Fruit fly (Drosophila melanogaster) whole organism, pupa: ENCODE measurements around the gene CG10011.

Source experiments
- CG10348 ChIP-seq: fragments of 200-800 bp; sonication (Bioruptor generic); IDR thresholded peaks from 2 replicates; pipeline ENCODE4 v1.3.6; 2022; ENCODE audit warnings: missing biosample characterization, missing genetic modification characterization
- CG12605 ChIP-seq: fragments of 200-800 bp; sonication (Bioruptor generic); IDR thresholded peaks from 2 replicates; pipeline ENCODE4 v1.3.6; 2022; ENCODE audit warnings: missing biosample characterization, missing genetic modification characterization
- CG15710 ChIP-seq: fragments of 200-800 bp; sonication (Bioruptor generic); optimal IDR thresholded peaks from 2 replicates; lab custom pipeline; 2018; ENCODE audit warnings: missing biosample characterization, mild to moderate bottlenecking, missing genetic modification characterization, moderate library complexity
- CG4496 ChIP-seq: fragments of 200-800 bp; sonication (Bioruptor generic); IDR thresholded peaks from 3 replicates; pipeline ENCODE4 v1.3.6; 2022; ENCODE audit warnings: missing biosample characterization, missing genetic modification characterization
- CG8159 ChIP-seq: fragments of 200-800 bp; sonication (Bioruptor generic); optimal IDR thresholded peaks from 3 replicates; lab custom pipeline; 2018; ENCODE audit warnings: missing biosample characterization, mild to moderate bottlenecking, missing genetic modification characterization, moderate library complexity
- CG8301 ChIP-seq: fragments of 200-800 bp; sonication (Bioruptor generic); optimal IDR thresholded peaks from 2 replicates; lab custom pipeline; 2018; ENCODE audit warnings: missing biosample characterization, mild to moderate bottlenecking, missing genetic modification characterization
- D1 ChIP-seq: fragments of 200-800 bp; sonication (Bioruptor generic); optimal IDR thresholded peaks from 2 replicates; lab custom pipeline; 2018; ENCODE audit warnings: missing biosample characterization, mild to moderate bottlenecking, missing genetic modification characterization, moderate library complexity
- EcR ChIP-seq: fragments of 200-800 bp; sonication (Bioruptor generic); optimal IDR thresholded peaks from 3 replicates; lab custom pipeline; 2019; ENCODE audit warnings: missing biosample characterization, missing genetic modification characterization, mild to moderate bottlenecking, moderate library complexity, missing genetic modification reagents
- Pif1A ChIP-seq: fragments of 200-800 bp; sonication (Bioruptor generic); optimal IDR thresholded peaks from 3 replicates; lab custom pipeline; 2016; ENCODE audit warnings: missing biosample characterization, missing genetic modification characterization
- Snoo ChIP-seq: fragments of 200-800 bp; sonication (Bioruptor generic); optimal IDR thresholded peaks from 3 replicates; lab custom pipeline; 2017; ENCODE audit warnings: missing biosample characterization, mild to moderate bottlenecking, missing genetic modification characterization, inconsistent platforms
- gl ChIP-seq: fragments of 200-800 bp; sonication (Bioruptor generic); optimal IDR thresholded peaks from 2 replicates; lab custom pipeline; 2018; ENCODE audit warnings: missing biosample characterization, mild to moderate bottlenecking, missing genetic modification characterization

- TF ChIP-seq CG10348 (GFP tag; lab: Robert Waterston, UW), result no peak
- TF ChIP-seq CG8301 (tag; lab: Kevin White, UChicago), result no peak
- no peak for TF ChIP-seq Pif1A (GFP tag; lab: Kevin White, UChicago)
- TF ChIP-seq EcR, result no peak
- TF ChIP-seq CG15710 (tag; lab: Kevin White, UChicago), result no peak
- TF ChIP-seq CG12605 (GFP tag; lab: Robert Waterston, UW), result no peak
- no peak for TF ChIP-seq CG4496 (GFP tag; lab: Robert Waterston, UW)
- TF ChIP-seq gl (tag; lab: Kevin White, UChicago), result no peak
- TF ChIP-seq CG8159 (tag; lab: Kevin White, UChicago), result no peak
- no peak for TF ChIP-seq Snoo (tag; lab: Kevin White, UChicago)
- no peak for TF ChIP-seq D1 (tag; lab: Kevin White, UChicago)
Measured at dm6 chr3R:28636111-28636510, 1.2 kb upstream of the CG10011 start, which contains the start of gene CG9988.
